Worm (Caenorhabditis elegans) whole organism, L4 larva: ENCODE data around the gene Y37E11AL.12.

Source experiments
- D1046.2 ChIP-seq: fragments of 200-800 bp; sonication (Bioruptor generic); IDR thresholded peaks from 2 replicates; pipeline ENCODE4 v1.3.6; 2022; ENCODE audit warnings: missing genetic modification characterization, missing compliant biosample characterization
- F26F4.8 ChIP-seq: fragments of 200-800 bp; sonication (Bioruptor generic); conservative IDR thresholded peaks from 2 replicates; pipeline ENCODE4 v1.3.6; 2022; ENCODE audit warnings: missing genetic modification characterization, missing compliant biosample characterization
- F37D6.2 ChIP-seq: sonication (generic microtip); optimal IDR thresholded peaks from 2 replicates; lab custom pipeline; 2016; ENCODE audit warnings: mild to moderate bottlenecking, missing genetic modification characterization, missing compliant biosample characterization
- R02D3.7 ChIP-seq: fragments of 150-350 bp; sonication (generic microtip); optimal IDR thresholded peaks from 3 replicates; lab custom pipeline; 2014; ENCODE audit warnings: missing biosample characterization, missing genetic modification characterization
- T20F7.1 ChIP-seq: fragments of 200-800 bp; sonication (Bioruptor generic); optimal IDR thresholded peaks from 2 replicates; lab custom pipeline; 2018; ENCODE audit warnings: mild to moderate bottlenecking, missing genetic modification characterization, missing compliant biosample characterization
- Y48G9A.11 ChIP-seq: fragments of 200-800 bp; sonication (Bioruptor generic); IDR thresholded peaks from 2 replicates; pipeline ENCODE4 v1.3.6; 2022; ENCODE audit warnings: missing genetic modification reagents, missing genetic modification characterization, missing compliant biosample characterization
- Y5F2A.4 ChIP-seq: fragments of 200-800 bp; sonication (Bioruptor generic); optimal IDR thresholded peaks from 2 replicates; lab custom pipeline; 2018; ENCODE audit warnings: mild to moderate bottlenecking, missing genetic modification characterization, missing compliant biosample characterization
- arid-1 ChIP-seq: fragments of 200-800 bp; sonication (Bioruptor generic); conservative IDR thresholded peaks from 2 replicates; pipeline ENCODE4 v1.3.6; 2022; ENCODE audit warnings: missing genetic modification reagents, missing genetic modification characterization, missing compliant biosample characterization
- attf-4 ChIP-seq: sonication (generic microtip); optimal IDR thresholded peaks from 3 replicates; lab custom pipeline; 2017; ENCODE audit warnings: missing biosample characterization, missing genetic modification characterization
- ceh-28 ChIP-seq: fragments of 150-350 bp; optimal IDR thresholded peaks from 2 replicates; lab custom pipeline; 2014; ENCODE audit warnings: missing biosample characterization, missing genetic modification reagents, missing genetic modification characterization
- ceh-44 ChIP-seq: fragments of 200-800 bp; sonication (Bioruptor generic); IDR thresholded peaks from 2 replicates; pipeline ENCODE4 v1.3.6; 2022; ENCODE audit warnings: missing genetic modification reagents, missing genetic modification characterization, missing compliant biosample characterization
- cey-2 ChIP-seq: sonication (generic microtip); optimal IDR thresholded peaks from 3 replicates; lab custom pipeline; 2017; ENCODE audit warnings: missing genetic modification characterization, mild to moderate bottlenecking, missing compliant biosample characterization, antibody characterized with exemption, borderline replicate concordance; ENCODE audit not compliant: insufficient read depth
- ctbp-1 ChIP-seq: fragments of 200-800 bp; sonication (Bioruptor generic); IDR thresholded peaks from 2 replicates; pipeline ENCODE4 v1.3.6; 2022; ENCODE audit warnings: missing genetic modification reagents, missing genetic modification characterization, missing compliant biosample characterization
- daf-16 ChIP-seq, 3 experiments: sonication (generic microtip); optimal IDR thresholded peaks; 2 replicates each; lab custom pipeline; 2016 to 2017; ENCODE audit warnings: missing genetic modification characterization in 3 of 3, missing genetic modification reagents in 3 of 3, mild to moderate bottlenecking in 2 of 3, missing compliant biosample characterization in 2 of 3, missing biosample characterization in 1 of 3, moderate library complexity in 1 of 3
- dmd-6 ChIP-seq: fragments of 200-800 bp; sonication (Bioruptor generic); IDR thresholded peaks from 2 replicates; pipeline ENCODE4 v1.3.6; 2022; ENCODE audit warnings: missing genetic modification reagents, missing genetic modification characterization, missing compliant biosample characterization
- dpl-1 ChIP-seq: fragments of 150-350 bp; optimal IDR thresholded peaks from 2 replicates; lab custom pipeline; 2014; ENCODE audit warnings: missing biosample characterization, missing genetic modification reagents, missing genetic modification characterization
- dve-1 ChIP-seq: sonication (generic microtip); optimal IDR thresholded peaks from 2 replicates; lab custom pipeline; 2017; ENCODE audit warnings: antibody characterized with exemption, mild to moderate bottlenecking, missing genetic modification characterization, missing compliant biosample characterization; ENCODE audit not compliant: insufficient read depth
- egl-43 ChIP-seq: fragments of 200-800 bp; sonication (Bioruptor generic); IDR thresholded peaks from 2 replicates; pipeline ENCODE4 v1.3.6; 2022; ENCODE audit warnings: missing genetic modification reagents, missing genetic modification characterization, missing compliant biosample characterization
- fkh-10 ChIP-seq: fragments of 150-350 bp; optimal IDR thresholded peaks from 2 replicates; lab custom pipeline; 2014; ENCODE audit warnings: missing biosample characterization, missing genetic modification reagents, missing genetic modification characterization
- fos-1 ChIP-seq: fragments of 150-350 bp; optimal IDR thresholded peaks from 2 replicates; lab custom pipeline; 2014; ENCODE audit warnings: missing biosample characterization, missing genetic modification characterization
- gei-8 ChIP-seq: fragments of 200-800 bp; sonication (Bioruptor generic); optimal IDR thresholded peaks from 2 replicates; lab custom pipeline; 2018; ENCODE audit warnings: mild to moderate bottlenecking, missing genetic modification characterization, missing compliant biosample characterization
- hif-1 ChIP-seq, 2 experiments: sonication (generic microtip); optimal IDR thresholded peaks; 2 replicates each; lab custom pipeline; 2016 to 2017; ENCODE audit warnings: missing compliant biosample characterization in 2 of 2, missing genetic modification characterization in 2 of 2, missing genetic modification reagents in 2 of 2, missing genotype in 2 of 2, mild to moderate bottlenecking in 1 of 2
- hlh-30 ChIP-seq: sonication (generic microtip); optimal IDR thresholded peaks from 2 replicates; lab custom pipeline; 2017; ENCODE audit warnings: antibody characterized with exemption, mild to moderate bottlenecking, missing genetic modification characterization, missing compliant biosample characterization; ENCODE audit not compliant: insufficient read depth
- lim-7 ChIP-seq: fragments of 200-800 bp; sonication (Bioruptor generic); IDR thresholded peaks from 2 replicates; pipeline ENCODE4 v1.3.6; 2022; ENCODE audit warnings: missing genetic modification characterization, missing compliant biosample characterization
- lin-13 ChIP-seq: fragments of 150-350 bp; optimal IDR thresholded peaks from 2 replicates; lab custom pipeline; 2014; ENCODE audit warnings: missing biosample characterization, missing genetic modification reagents, missing genetic modification characterization
- lir-3 ChIP-seq: sonication (generic microtip); optimal IDR thresholded peaks from 2 replicates; lab custom pipeline; 2016; ENCODE audit warnings: mild to moderate bottlenecking, missing genetic modification characterization, missing compliant biosample characterization
- madf-5 ChIP-seq, 2 experiments: fragments of 200-800 bp; sonication (Bioruptor generic); IDR thresholded peaks; 2 replicates each; pipeline ENCODE4 v1.3.6; 2022; ENCODE audit warnings: missing compliant biosample characterization in 2 of 2, missing genetic modification characterization in 2 of 2
- madf-9 ChIP-seq: fragments of 200-800 bp; sonication (Bioruptor generic); conservative IDR thresholded peaks from 2 replicates; pipeline ENCODE4 v1.3.6; 2022; ENCODE audit warnings: missing genetic modification reagents, missing genetic modification characterization, missing compliant biosample characterization
- mdt-29 ChIP-seq: fragments of 200-800 bp; sonication (Bioruptor generic); IDR thresholded peaks from 2 replicates; pipeline ENCODE4 v1.3.6; 2022; ENCODE audit warnings: missing genetic modification reagents, missing genetic modification characterization, missing compliant biosample characterization
- mxl-2 ChIP-seq: fragments of 200-800 bp; sonication (Bioruptor generic); conservative IDR thresholded peaks from 2 replicates; pipeline ENCODE4 v1.3.6; 2022; ENCODE audit warnings: missing genetic modification reagents, missing genetic modification characterization, missing compliant biosample characterization
- mxl-3 ChIP-seq: fragments of 200-800 bp; sonication (Bioruptor generic); optimal IDR thresholded peaks from 2 replicates; lab custom pipeline; 2018; ENCODE audit warnings: mild to moderate bottlenecking, missing genetic modification characterization, missing compliant biosample characterization
- nhr-11 ChIP-seq: fragments of 150-350 bp; optimal IDR thresholded peaks from 2 replicates; lab custom pipeline; 2014; ENCODE audit warnings: missing biosample characterization, missing genetic modification characterization
- nhr-111 ChIP-seq: fragments of 200-800 bp; sonication (Bioruptor generic); optimal IDR thresholded peaks from 2 replicates; lab custom pipeline; 2018; ENCODE audit warnings: mild to moderate bottlenecking, missing genetic modification characterization, missing compliant biosample characterization
- nhr-237 ChIP-seq: sonication (generic microtip); optimal IDR thresholded peaks from 2 replicates; lab custom pipeline; 2017; ENCODE audit warnings: missing biosample characterization, missing genetic modification characterization
- nhr-41 ChIP-seq: fragments of 200-800 bp; sonication (Bioruptor generic); IDR thresholded peaks from 2 replicates; pipeline ENCODE4 v1.3.6; 2022; ENCODE audit warnings: missing genetic modification reagents, missing genetic modification characterization, missing compliant biosample characterization
- nhr-42 ChIP-seq: fragments of 200-800 bp; sonication (Bioruptor generic); IDR thresholded peaks from 2 replicates; pipeline ENCODE4 v1.3.6; 2022; ENCODE audit warnings: missing genetic modification characterization, missing compliant biosample characterization
- nhr-48 ChIP-seq: sonication (generic microtip); optimal IDR thresholded peaks from 2 replicates; lab custom pipeline; 2016; ENCODE audit warnings: mild to moderate bottlenecking, missing genetic modification characterization, missing compliant biosample characterization
- pha-4 ChIP-seq, 2 experiments: fragments of 150-350 bp in 1 of 2; fragments of 200-800 bp in 1 of 2; sonication (Bioruptor generic) in 1 of 2; IDR thresholded peaks in 1 of 2; optimal IDR thresholded peaks in 1 of 2; 2 replicates each; pipeline versions ENCODE4 v1.3.6 to Lab custom; 2014 to 2022; ENCODE audit warnings: missing genetic modification characterization in 2 of 2, missing genetic modification reagents in 2 of 2, missing biosample characterization in 1 of 2, missing compliant biosample characterization in 1 of 2
- php-3 ChIP-seq: fragments of 200-800 bp; sonication (Bioruptor generic); IDR thresholded peaks from 2 replicates; pipeline ENCODE4 v1.3.6; 2022; ENCODE audit warnings: missing genetic modification reagents, missing genetic modification characterization, missing compliant biosample characterization
- rbr-2 ChIP-seq: sonication (generic microtip); optimal IDR thresholded peaks from 2 replicates; lab custom pipeline; 2016; ENCODE audit warnings: missing genotype, missing genetic modification characterization, missing compliant biosample characterization
- saeg-2 ChIP-seq: fragments of 200-800 bp; sonication (Bioruptor generic); IDR thresholded peaks from 2 replicates; pipeline ENCODE4 v1.3.6; 2022; ENCODE audit warnings: missing genetic modification reagents, missing genetic modification characterization, missing compliant biosample characterization
- sdz-12 ChIP-seq: fragments of 200-800 bp; sonication (Bioruptor generic); optimal IDR thresholded peaks from 2 replicates; lab custom pipeline; 2018; ENCODE audit warnings: mild to moderate bottlenecking, missing genetic modification characterization, missing compliant biosample characterization
- set-16 ChIP-seq: fragments of 200-800 bp; sonication (Bioruptor generic); IDR thresholded peaks from 2 replicates; pipeline ENCODE4 v1.3.6; 2022; ENCODE audit warnings: missing genetic modification reagents, missing genetic modification characterization, missing compliant biosample characterization
- snpc-1.2 ChIP-seq: fragments of 200-800 bp; sonication (Bioruptor generic); IDR thresholded peaks from 2 replicates; pipeline ENCODE4 v1.3.6; 2022; ENCODE audit warnings: missing genetic modification reagents, missing genetic modification characterization, missing compliant biosample characterization
- tra-1 ChIP-seq: fragments of 200-800 bp; sonication (Bioruptor generic); IDR thresholded peaks from 2 replicates; pipeline ENCODE4 v1.3.6; 2022; ENCODE audit warnings: missing genetic modification reagents, missing genetic modification characterization, missing compliant biosample characterization
- unc-62 ChIP-seq, 3 experiments: fragments of 150-350 bp in 1 of 3; sonication (generic microtip); optimal IDR thresholded peaks in 2 of 3; peaks in 1 of 3; 1 replicate in 1 of 3; 2 replicates in 2 of 3; lab custom pipeline; 2014 to 2017; ENCODE audit warnings: missing biosample characterization in 3 of 3, missing genetic modification characterization in 3 of 3, missing genetic modification reagents in 3 of 3, missing genotype in 1 of 3
- vab-7 ChIP-seq: fragments of 200-800 bp; sonication (Bioruptor generic); IDR thresholded peaks from 2 replicates; pipeline ENCODE4 v1.3.6; 2022; ENCODE audit warnings: missing genetic modification reagents, missing genetic modification characterization, missing compliant biosample characterization
- zfp-2 ChIP-seq: sonication (generic microtip); optimal IDR thresholded peaks from 2 replicates; lab custom pipeline; 2016; ENCODE audit warnings: mild to moderate bottlenecking, missing genetic modification characterization, missing compliant biosample characterization

Y37E11AL.12 gene

ce11 chrIV:3742426-3742839, 40.6 kb upstream of the Y37E11AL.12 start (continued):
- TF ChIP-seq egl-43 (GFP tag; lab: Robert Waterston, UW) = 0 out of 2 replicates have a peak, but pooled peaks have one; percentile 8
- peak; percentile 95 for TF ChIP-seq hlh-30 (tag; lab: Kevin White, UChicago)
- TF ChIP-seq fos-1 (tag; lab: Kevin White, UChicago) = no peak
- TF ChIP-seq arid-1 (GFP tag; lab: Robert Waterston, UW) = peak; percentile 54; the same call in 1 of the 2 replicates
- no peak for TF ChIP-seq madf-5 (GFP tag; IDR thresholded peaks at IDR 0.05; lab: Robert Waterston, UW)
- no peak for TF ChIP-seq snpc-1.2 (GFP tag; lab: Robert Waterston, UW)
- peak; percentile 47 for TF ChIP-seq dpl-1 (GFP tag; lab: Kevin White, UChicago)
- TF ChIP-seq pha-4 (GFP tag; IDR thresholded peaks at IDR 0.05; lab: Robert Waterston, UW) = no peak
- TF ChIP-seq pha-4 (tag; optimal IDR thresholded peaks at IDR 0.05; lab: Kevin White, UChicago) = peak; percentile 60
- TF ChIP-seq mxl-3 (GFP tag; lab: Kevin White, UChicago) = no peak
- TF ChIP-seq fkh-10 = no peak
- peak; percentile 83 for TF ChIP-seq nhr-11
- TF ChIP-seq php-3 = no peak; the same call in 1 of the 2 replicates
- no peak for TF ChIP-seq cey-2 (tag; lab: Kevin White, UChicago)
- no peak for TF ChIP-seq madf-9 (GFP tag; lab: Robert Waterston, UW)
- peak; percentile 90 for TF ChIP-seq dve-1 (tag; lab: Kevin White, UChicago)
- no peak for TF ChIP-seq nhr-237 (tag; lab: Kevin White, UChicago)
- TF ChIP-seq saeg-2 (GFP tag; lab: Robert Waterston, UW) = no peak
- TF ChIP-seq gei-8 (GFP tag; lab: Kevin White, UChicago) = no peak
- TF ChIP-seq tra-1 (GFP tag; lab: Robert Waterston, UW) = no peak
- no peak for TF ChIP-seq F37D6.2
- no peak for TF ChIP-seq mdt-29 (GFP tag; lab: Robert Waterston, UW)
- peak in 1 of 2 experiments; percentile 61 for TF ChIP-seq hif-1 (tag; optimal IDR thresholded peaks at IDR 0.05; lab: Kevin White, UChicago)
- TF ChIP-seq set-16 (GFP tag; lab: Robert Waterston, UW) = peak; percentile 54
- no peak for TF ChIP-seq daf-16 (GFP tag; optimal IDR thresholded peaks at IDR 0.05; lab: Kevin White, UChicago)
- peak; percentile 67 for TF ChIP-seq daf-16 (tag; optimal IDR thresholded peaks at IDR 0.05; lab: Kevin White, UChicago)
- TF ChIP-seq unc-62 (GFP tag; optimal IDR thresholded peaks at IDR 0.05 in 1 of 2; lab: Kevin White, UChicago) = peak in 1 of 2 experiments; percentile 66
- TF ChIP-seq unc-62 (tag; optimal IDR thresholded peaks at IDR 0.05; lab: Kevin White, UChicago) = no peak
- no peak for TF ChIP-seq mxl-2
- TF ChIP-seq dmd-6 (GFP tag; lab: Robert Waterston, UW) = peak; percentile 44; the same call in 1 of the 2 replicates
- TF ChIP-seq nhr-111 (GFP tag; lab: Kevin White, UChicago) = no peak
- TF ChIP-seq nhr-48 = peak; percentile 61
- TF ChIP-seq Y5F2A.4 (GFP tag; lab: Kevin White, UChicago) = no peak
- TF ChIP-seq lin-13 = no peak
- TF ChIP-seq sdz-12 (GFP tag; lab: Kevin White, UChicago) = no peak
- TF ChIP-seq lir-3 (tag; lab: Kevin White, UChicago) = no peak
- no peak for TF ChIP-seq ceh-44
- TF ChIP-seq ceh-28 = peak; percentile 70
- TF ChIP-seq zfp-2 (tag; lab: Kevin White, UChicago) = no peak
- 0 out of 2 replicates have a peak, but pooled peaks have one; percentile 21 for TF ChIP-seq ctbp-1 (GFP tag; lab: Robert Waterston, UW)
- no peak for TF ChIP-seq nhr-41 (GFP tag; lab: Robert Waterston, UW)
- no peak for TF ChIP-seq vab-7
- TF ChIP-seq D1046.2 (GFP tag; lab: Robert Waterston, UW) = no peak
- TF ChIP-seq T20F7.1 (GFP tag; lab: Kevin White, UChicago) = no peak
- TF ChIP-seq R02D3.7 (tag; lab: Kevin White, UChicago) = no peak
- TF ChIP-seq attf-4 = no peak
- no peak for TF ChIP-seq lim-7 (GFP tag; lab: Robert Waterston, UW)
- no peak for TF ChIP-seq Y48G9A.11 (GFP tag; lab: Robert Waterston, UW)
- TF ChIP-seq rbr-2 (tag; lab: Kevin White, UChicago) = peak; percentile 81
- no peak for TF ChIP-seq nhr-42 (GFP tag; lab: Robert Waterston, UW)
- TF ChIP-seq F26F4.8 (GFP tag; lab: Robert Waterston, UW) = no peak
